Worm (Caenorhabditis elegans): ENCODE measurements around the gene dnj-5.

DNA sequence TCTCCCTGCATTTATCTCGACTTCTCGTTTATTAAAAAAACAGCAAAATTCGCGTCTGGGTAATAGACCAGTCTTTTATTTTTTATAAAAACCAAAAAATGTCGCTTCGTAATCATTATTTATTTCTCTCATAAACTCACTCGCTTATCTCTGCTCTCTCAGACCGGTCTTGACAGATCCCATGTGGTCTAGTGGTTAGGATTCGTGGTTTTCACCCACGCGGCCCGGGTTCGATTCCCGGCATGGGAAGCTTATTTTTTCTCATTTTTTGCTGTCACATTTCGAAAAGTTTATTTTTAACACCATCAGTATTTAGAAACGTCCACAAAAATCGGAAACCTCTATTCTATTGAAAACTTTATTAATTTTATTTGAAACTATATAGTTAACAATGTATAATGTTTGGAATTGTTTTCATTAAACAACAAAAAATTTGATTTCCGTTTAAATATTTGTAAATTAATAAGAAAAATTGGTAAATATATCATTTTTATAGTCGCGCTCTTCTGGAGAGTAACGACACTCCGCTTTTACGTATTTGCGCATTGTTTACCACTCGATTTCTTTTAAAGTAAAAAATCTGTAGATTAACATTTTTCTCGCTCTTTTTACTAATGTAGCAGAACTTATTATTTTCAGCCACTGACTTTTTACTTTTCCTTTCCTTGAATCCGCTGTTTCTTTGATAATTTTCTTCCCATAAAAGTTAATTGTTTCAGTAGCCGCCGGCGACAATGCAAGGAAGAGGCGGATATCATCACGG is 40.1 kb upstream of the dnj-5 start, which contains the start of gene hrpl-1:
- peak; percentile 42 for TF ChIP-seq blmp-1 (tag; optimal IDR thresholded peaks at IDR 0.05)
- no peak for TF ChIP-seq nhr-28 (tag; optimal IDR thresholded peaks at IDR 0.05)
